Worm (Caenorhabditis elegans): Measurements from ENCODE around the gene ceh-36.

Gene ceh-36

DNA sequence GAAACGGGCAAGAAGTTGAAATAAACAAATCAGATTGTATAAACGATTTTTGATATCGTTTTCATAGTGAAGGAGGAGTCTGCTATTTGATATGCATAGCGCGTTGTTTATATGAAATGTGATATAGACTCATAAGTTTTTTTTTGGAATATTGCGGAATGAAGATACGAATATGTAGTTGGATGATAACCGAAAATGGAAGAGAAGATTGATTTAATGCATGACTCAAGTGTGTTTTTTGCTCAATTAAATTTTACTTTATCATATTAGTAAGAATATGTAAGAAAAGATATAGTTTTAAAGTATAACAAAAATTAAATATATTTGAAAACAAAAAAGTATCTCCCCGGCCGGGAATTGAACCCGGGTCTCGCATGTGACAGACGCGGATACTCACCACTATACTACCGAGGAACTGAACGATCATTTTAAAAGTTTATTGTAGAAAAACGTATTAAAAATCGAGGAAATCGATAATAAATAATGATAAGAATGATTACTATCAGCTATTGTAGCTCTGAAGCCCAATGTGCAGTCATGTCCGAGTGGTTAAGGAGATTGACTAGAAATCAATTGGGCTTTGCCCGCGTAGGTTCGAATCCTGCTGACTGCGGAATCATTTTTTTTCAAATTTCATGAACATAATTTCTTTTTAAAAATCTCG is 24.6 kb downstream of the ceh-36 start, which contains the start of gene lgc-25 (continued):
- no peak for TF ChIP-seq F33H1.4 (GFP tag; IDR thresholded peaks at IDR 0.05)
- TF ChIP-seq C06A6.2 (GFP tag; conservative IDR thresholded peaks at IDR 0.05), result no peak
- no peak for TF ChIP-seq K12H6.12 (tag; optimal IDR thresholded peaks at IDR 0.05)
- no peak for TF ChIP-seq tbx-9 (tag; optimal IDR thresholded peaks at IDR 0.05; ENCODE audit: borderline replicate concordance)
- no peak for TF ChIP-seq madf-3 (GFP tag; IDR thresholded peaks at IDR 0.05)
- TF ChIP-seq K11D2.4 (GFP tag; IDR thresholded peaks at IDR 0.05), result no peak
- TF ChIP-seq lag-1 (GFP tag; IDR thresholded peaks at IDR 0.05), result no peak
- peak; percentile 96 for TF ChIP-seq rpc-1 (optimal IDR thresholded peaks at IDR 0.05)
- TF ChIP-seq rpc-1 (tag; optimal IDR thresholded peaks at IDR 0.05), result peak; percentile 94
- 0 out of 2 replicates have a peak, but pooled peaks have one; percentile 46 for TF ChIP-seq bed-2 (GFP tag; IDR thresholded peaks at IDR 0.05)
- no peak for TF ChIP-seq Y79H2A.3 (GFP tag; conservative IDR thresholded peaks at IDR 0.05)
- no peak for TF ChIP-seq ccch-3 (GFP tag; optimal IDR thresholded peaks at IDR 0.05)
- TF ChIP-seq ztf-18 (tag; optimal IDR thresholded peaks at IDR 0.05), result peak; percentile 72
- TF ChIP-seq unc-62 (GFP tag; optimal IDR thresholded peaks at IDR 0.05), result no peak
- TF ChIP-seq ztf-28 (GFP tag; IDR thresholded peaks at IDR 0.05), result no peak
- TF ChIP-seq D2030.7 (GFP tag; IDR thresholded peaks at IDR 0.05), result peak; percentile 79
- no peak for TF ChIP-seq egl-18 (GFP tag; IDR thresholded peaks at IDR 0.05)
- peak; percentile 75 for TF ChIP-seq hmg-1.2 (GFP tag; IDR thresholded peaks at IDR 0.05)
- no peak for TF ChIP-seq attf-3 (GFP tag; conservative IDR thresholded peaks at IDR 0.05)
- TF ChIP-seq xnd-1 (tag; optimal IDR thresholded peaks at IDR 0.05), result no peak
- TF ChIP-seq B0261.1 (tag; optimal IDR thresholded peaks at IDR 0.05), result peak; percentile 97
- peak; percentile 68 for TF ChIP-seq pbrm-1 (GFP tag; IDR thresholded peaks at IDR 0.05)
- TF ChIP-seq hlh-12 (tag; optimal IDR thresholded peaks at IDR 0.05), result no peak
- peak; percentile 85 for TF ChIP-seq ZK185.1 (tag; optimal IDR thresholded peaks at IDR 0.05; ENCODE audit: poor library complexity, severe bottlenecking)
- no peak for TF ChIP-seq ekl-4 (GFP tag; IDR thresholded peaks at IDR 0.05)
- TF ChIP-seq aptf-2 (GFP tag; conservative IDR thresholded peaks at IDR 0.05), result no peak
- TF ChIP-seq cebp-2 (GFP tag; IDR thresholded peaks at IDR 0.05), result no peak
- peak; percentile 83 for TF ChIP-seq him-1 (tag; optimal IDR thresholded peaks at IDR 0.05)
- no peak for TF ChIP-seq Y67H2A.10 (GFP tag; conservative IDR thresholded peaks at IDR 0.05)
- TF ChIP-seq nfya-1 (tag; optimal IDR thresholded peaks at IDR 0.05; ENCODE audit: borderline replicate concordance, insufficient read depth), result no peak
- no peak for TF ChIP-seq C17E4.6 (GFP tag; IDR thresholded peaks at IDR 0.05)
- no peak for TF ChIP-seq sptf-2 (GFP tag; optimal IDR thresholded peaks at IDR 0.05)
- no peak for TF ChIP-seq madf-8 (GFP tag; conservative IDR thresholded peaks at IDR 0.05)
- TF ChIP-seq mes-4 (tag; optimal IDR thresholded peaks at IDR 0.05), result peak; percentile 70
- TF ChIP-seq mel-28 (tag; optimal IDR thresholded peaks at IDR 0.05; ENCODE audit: borderline replicate concordance), result no peak
- TF ChIP-seq snpc-4 (GFP tag; optimal IDR thresholded peaks at IDR 0.05), result peak; percentile 73
- peak in 3 of 4 experiments; percentile 73 to 77 (median 74) for TF ChIP-seq snpc-4 (tag; optimal IDR thresholded peaks at IDR 0.05)
- TF ChIP-seq hlh-26 (GFP tag; conservative IDR thresholded peaks at IDR 0.05), result no peak
- no peak for TF ChIP-seq zfh-2 (GFP tag; conservative IDR thresholded peaks at IDR 0.05)
- TF ChIP-seq ceh-27 (GFP tag; optimal IDR thresholded peaks at IDR 0.05), result no peak
- TF ChIP-seq T07F8.4 (tag; optimal IDR thresholded peaks at IDR 0.05), result peak; percentile 73
- peak; percentile 44 for TF ChIP-seq athp-1 (tag; optimal IDR thresholded peaks at IDR 0.05)
- peak; percentile 55 for TF ChIP-seq madf-10 (tag; optimal IDR thresholded peaks at IDR 0.05)
- TF ChIP-seq nhr-90 (tag; optimal IDR thresholded peaks at IDR 0.05), result peak; percentile 71
- TF ChIP-seq Y95B8A.8 (GFP tag; IDR thresholded peaks at IDR 0.05), result no peak
- no peak for TF ChIP-seq ztf-3 (GFP tag; optimal IDR thresholded peaks at IDR 0.05)
- peak; percentile 50 for TF ChIP-seq nhr-179 (tag; optimal IDR thresholded peaks at IDR 0.05)
- TF ChIP-seq hmg-20 (GFP tag; IDR thresholded peaks at IDR 0.05), result no peak
- TF ChIP-seq nfyb-1 (GFP tag; IDR thresholded peaks at IDR 0.05), result peak; percentile 65
